Fruit fly (Drosophila melanogaster): ENCODE results near the gene CG13996.

CG13996 gene

dm6 chr2L:5975025-5975539 is 45.6 kb upstream of the CG13996 start:
- TF ChIP-seq CG14711 (tag; optimal IDR thresholded peaks at IDR 0.05): no peak
- TF ChIP-seq tj (GFP tag; optimal IDR thresholded peaks at IDR 0.05): peak; percentile 26
- TF ChIP-seq CG7101 (tag; optimal IDR thresholded peaks at IDR 0.05): no peak

- TF ChIP-seq CG14711 (tag; optimal IDR thresholded peaks at IDR 0.05) (no peak), tj (GFP tag; optimal IDR thresholded peaks at IDR 0.05) (no peak), CG7045 (GFP tag; optimal IDR thresholded peaks at IDR 0.05) (no peak), bab1 (GFP tag; optimal IDR thresholded peaks at IDR 0.05) (no peak)
Measured at dm6 chr2L:5975601-5976000, 45.0 kb upstream of the CG13996 start.

DNA sequence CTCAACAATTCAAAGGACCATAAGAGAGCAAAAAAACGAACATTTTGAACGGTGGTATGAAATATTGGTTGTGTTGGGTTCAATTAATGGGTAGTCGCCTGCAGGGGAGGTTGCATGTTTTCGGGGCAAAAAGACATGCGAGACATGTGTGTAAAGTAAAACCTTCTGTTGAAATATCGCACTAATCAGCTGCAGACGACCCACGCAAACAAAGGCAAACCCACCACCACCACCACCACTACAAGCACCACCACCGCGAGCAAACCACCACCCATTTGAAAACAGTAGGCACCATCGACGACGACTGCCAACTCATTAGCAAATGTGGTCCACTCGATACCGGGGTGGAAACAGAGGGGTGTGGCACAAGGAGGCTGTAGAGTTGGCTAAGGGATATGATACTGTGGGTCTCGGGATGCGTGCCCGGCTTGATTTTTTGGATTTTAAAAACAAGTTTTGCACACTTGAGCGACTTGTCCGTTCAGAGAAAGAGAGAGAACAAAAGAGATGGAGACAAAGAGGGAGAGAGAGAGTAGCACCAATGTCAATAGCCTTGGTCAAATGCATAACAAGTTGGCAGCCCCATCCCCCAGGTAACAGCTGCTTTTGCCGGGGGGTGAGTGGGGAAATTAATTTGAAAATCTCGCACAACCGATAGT is 43.4 kb upstream of the CG13996 start:
- TF ChIP-seq cic (GFP tag; optimal IDR thresholded peaks at IDR 0.05): peak; percentile 48
- peak; percentile 4 for TF ChIP-seq CG1620 (GFP tag; optimal IDR thresholded peaks at IDR 0.05)
- TF ChIP-seq Hr96 (GFP tag; optimal IDR thresholded peaks at IDR 0.05): no peak
- peak; percentile 8 for TF ChIP-seq Crg-1 (GFP tag; optimal IDR thresholded peaks at IDR 0.05)
- TF ChIP-seq pad (GFP tag; optimal IDR thresholded peaks at IDR 0.05): peak; percentile 47
- TF ChIP-seq Mnt (GFP tag; optimal IDR thresholded peaks at IDR 0.05): no peak

dm6 chr2L:5977729-5978078 is 42.9 kb upstream of the CG13996 start:
- peak; percentile 91 for TF ChIP-seq kay (GFP tag; ENCODE audit: borderline replicate concordance)
- TF ChIP-seq cic (GFP tag; optimal IDR thresholded peaks at IDR 0.05): no peak
- TF ChIP-seq CG33017 (tag; optimal IDR thresholded peaks at IDR 0.05): no peak

- no peak for TF ChIP-seq CG11617 (GFP tag; optimal IDR thresholded peaks at IDR 0.05)
- TF ChIP-seq CG12768 (GFP tag; optimal IDR thresholded peaks at IDR 0.05): peak; percentile 70
- TF ChIP-seq CG7045 (GFP tag; optimal IDR thresholded peaks at IDR 0.05): no peak
- no peak for TF ChIP-seq kay (GFP tag; ENCODE audit: borderline replicate concordance)
- no peak for TF ChIP-seq bab1 (GFP tag; optimal IDR thresholded peaks at IDR 0.05)
- peak; percentile 30 for TF ChIP-seq pad (GFP tag; optimal IDR thresholded peaks at IDR 0.05)
- TF ChIP-seq Hr96 (GFP tag; optimal IDR thresholded peaks at IDR 0.05): no peak
- TF ChIP-seq Mnt (GFP tag; optimal IDR thresholded peaks at IDR 0.05): peak; percentile 58
- no peak for TF ChIP-seq CG33017 (tag; optimal IDR thresholded peaks at IDR 0.05)
- TF ChIP-seq cic (GFP tag; optimal IDR thresholded peaks at IDR 0.05): peak; percentile 40
- no peak for TF ChIP-seq CG7101 (tag; optimal IDR thresholded peaks at IDR 0.05)
- TF ChIP-seq CG1620 (GFP tag; optimal IDR thresholded peaks at IDR 0.05): no peak
- no peak for TF ChIP-seq CG5204 (GFP tag; optimal IDR thresholded peaks at IDR 0.05)
- TF ChIP-seq ovo (GFP tag; optimal IDR thresholded peaks at IDR 0.05): no peak
- TF ChIP-seq tj (GFP tag; optimal IDR thresholded peaks at IDR 0.05): no peak
- TF ChIP-seq Crg-1 (GFP tag; optimal IDR thresholded peaks at IDR 0.05): peak; percentile 34
- TF ChIP-seq cnc (optimal IDR thresholded peaks at IDR 0.05): no peak
- no peak for TF ChIP-seq toe (GFP tag; optimal IDR thresholded peaks at IDR 0.05)
- no peak for TF ChIP-seq Clk (GFP tag; optimal IDR thresholded peaks at IDR 0.05)
- TF ChIP-seq CG14711 (tag; optimal IDR thresholded peaks at IDR 0.05): no peak
Measured at dm6 chr2L:5978333-5979054, 42.1 kb upstream of the CG13996 start.

DNA sequence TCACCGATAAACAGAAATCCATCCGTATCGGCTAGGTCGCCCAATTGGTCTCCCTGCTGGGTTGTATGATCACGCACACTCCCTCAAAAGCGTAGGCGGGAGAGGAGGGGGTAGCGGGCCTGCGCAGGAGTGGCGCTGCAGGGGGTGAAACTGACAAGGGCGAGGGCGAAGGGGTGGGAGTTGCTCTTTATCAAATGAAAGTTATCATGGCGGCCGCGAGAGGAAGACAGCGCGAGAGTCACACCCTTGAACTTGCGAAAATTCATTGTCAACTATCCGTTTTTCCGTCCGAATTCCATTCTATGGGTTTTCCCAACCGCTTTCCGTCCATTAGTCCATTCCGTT is 41.6 kb upstream of the CG13996 start:
- TF ChIP-seq cic (GFP tag; optimal IDR thresholded peaks at IDR 0.05): no peak
- TF ChIP-seq Crg-1 (GFP tag; optimal IDR thresholded peaks at IDR 0.05): peak; percentile 17

dm6 chr2L:5979957-5980861 is 40.4 kb upstream of the CG13996 start:
- TF ChIP-seq cnc (optimal IDR thresholded peaks at IDR 0.05) (no peak), tj (GFP tag; optimal IDR thresholded peaks at IDR 0.05) (peak; percentile 23), kay (GFP tag; ENCODE audit: borderline replicate concordance) (peak; percentile 100), CG33017 (tag; optimal IDR thresholded peaks at IDR 0.05) (peak; percentile 27), Mnt (GFP tag; optimal IDR thresholded peaks at IDR 0.05) (peak; percentile 68), Clk (GFP tag; optimal IDR thresholded peaks at IDR 0.05) (no peak), CG5204 (GFP tag; optimal IDR thresholded peaks at IDR 0.05) (no peak), ovo (GFP tag; optimal IDR thresholded peaks at IDR 0.05) (peak; percentile 88), CG12768 (GFP tag; optimal IDR thresholded peaks at IDR 0.05) (peak; percentile 76), Crg-1 (GFP tag; optimal IDR thresholded peaks at IDR 0.05) (peak; percentile 8), CG11617 (GFP tag; optimal IDR thresholded peaks at IDR 0.05) (no peak), CG1620 (GFP tag; optimal IDR thresholded peaks at IDR 0.05) (no peak), cic (GFP tag; optimal IDR thresholded peaks at IDR 0.05) (peak; percentile 5), pad (GFP tag; optimal IDR thresholded peaks at IDR 0.05) (peak; percentile 91), CG14711 (tag; optimal IDR thresholded peaks at IDR 0.05) (peak; percentile 34), CG7101 (tag; optimal IDR thresholded peaks at IDR 0.05) (peak; percentile 40), CG7045 (GFP tag; optimal IDR thresholded peaks at IDR 0.05) (no peak), Hr96 (GFP tag; optimal IDR thresholded peaks at IDR 0.05) (peak; percentile 46), bab1 (GFP tag; optimal IDR thresholded peaks at IDR 0.05) (peak; percentile 78), toe (GFP tag; optimal IDR thresholded peaks at IDR 0.05) (no peak)
